Fruit fly (Drosophila melanogaster) whole organism, wandering third instar larva: Measurements from ENCODE around the gene SP1029.

Experiments used
- Abd-B ChIP-seq: fragments of >200 bp; optimal IDR thresholded peaks from 2 replicates; lab custom pipeline; 2017; ENCODE audit warnings: missing biosample characterization, missing genetic modification characterization
- CG32264 ChIP-seq: fragments of 200-800 bp; sonication (Bioruptor generic); optimal IDR thresholded peaks from 2 replicates; lab custom pipeline; 2016; ENCODE audit warnings: missing biosample characterization, missing genetic modification characterization
- CG9705 ChIP-seq: fragments of 200-800 bp; sonication (Bioruptor generic); optimal IDR thresholded peaks from 2 replicates; lab custom pipeline; 2018; ENCODE audit warnings: missing biosample characterization, mild to moderate bottlenecking, missing genetic modification characterization
- CrebA ChIP-seq: fragments of 200-800 bp; sonication (Bioruptor generic); optimal IDR thresholded peaks from 2 replicates; lab custom pipeline; 2016; ENCODE audit warnings: missing biosample characterization, mild to moderate bottlenecking, missing genetic modification characterization, borderline replicate concordance
- Dfd ChIP-seq: fragments of >200 bp; optimal IDR thresholded peaks from 2 replicates; lab custom pipeline; 2017; ENCODE audit warnings: missing biosample characterization, missing genetic modification characterization
- Dif ChIP-seq: fragments of 200-275, 200-300 bp; sonication (Bioruptor generic); optimal IDR thresholded peaks from 2 replicates; lab custom pipeline; 2018; ENCODE audit warnings: missing biosample characterization, missing genetic modification characterization; ENCODE audit not compliant: partially characterized antibody
- GATAd ChIP-seq: sonication (Bioruptor generic); optimal IDR thresholded peaks from 2 replicates; lab custom pipeline; 2016; ENCODE audit warnings: missing biosample characterization, missing genetic modification characterization
- HLH106 ChIP-seq: fragments of 200-800 bp; optimal IDR thresholded peaks from 3 replicates; lab custom pipeline; 2019; ENCODE audit warnings: missing biosample characterization, mild to moderate bottlenecking, missing genetic modification characterization, moderate library complexity
- Hnf4 ChIP-seq: fragments of 200-800 bp; sonication (Bioruptor generic); optimal IDR thresholded peaks from 2 replicates; lab custom pipeline; 2016; ENCODE audit warnings: missing biosample characterization, mild to moderate bottlenecking, missing genetic modification characterization
- Hr78 ChIP-seq: fragments of >200 bp; optimal IDR thresholded peaks from 2 replicates; lab custom pipeline; 2017; ENCODE audit warnings: missing biosample characterization, missing genetic modification characterization
- Hr83 ChIP-seq: fragments of 200-300 bp; sonication (Bioruptor generic); optimal IDR thresholded peaks from 2 replicates; lab custom pipeline; 2016; ENCODE audit warnings: missing biosample characterization, mild to moderate bottlenecking, missing genetic modification characterization, moderate library complexity; ENCODE audit not compliant: poor library complexity, severe bottlenecking
- Jra ChIP-seq: sonication (Bioruptor generic); optimal IDR thresholded peaks from 2 replicates; lab custom pipeline; 2016; ENCODE audit warnings: missing biosample characterization, missing genetic modification characterization
- Mio ChIP-seq: sonication (Bioruptor generic); optimal IDR thresholded peaks from 2 replicates; lab custom pipeline; 2016; ENCODE audit warnings: missing biosample characterization, missing genetic modification characterization
- Myc ChIP-seq: fragments of >200 bp; optimal IDR thresholded peaks from 2 replicates; lab custom pipeline; 2017
- N ChIP-seq: fragments of >200 bp; optimal IDR thresholded peaks from 2 replicates; lab custom pipeline; 2018; ENCODE audit warnings: missing biosample characterization, missing external identifiers, missing genetic modification characterization
- OdsH ChIP-seq: fragments of 200-800 bp; sonication (Bioruptor generic); optimal IDR thresholded peaks from 2 replicates; lab custom pipeline; 2016; ENCODE audit warnings: missing biosample characterization, mild to moderate bottlenecking, missing genetic modification characterization
- Rel ChIP-seq, 2 experiments: fragments of 200-800 bp; sonication (Bioruptor generic) in 1 of 2; optimal IDR thresholded peaks; 2 replicates in 1 of 2; 3 replicates in 1 of 2; lab custom pipeline; 2016 to 2019; ENCODE audit warnings: mild to moderate bottlenecking in 2 of 2, missing biosample characterization in 2 of 2, missing genetic modification characterization in 2 of 2, moderate library complexity in 1 of 2
- Sp1 ChIP-seq: fragments of 200-800 bp; sonication (Bioruptor generic); optimal IDR thresholded peaks from 3 replicates; lab custom pipeline; 2019; ENCODE audit warnings: missing biosample characterization, mild to moderate bottlenecking, missing genetic modification characterization, moderate library complexity
- Vsx2 ChIP-seq: fragments of 200-300, 225-300 bp; sonication (Bioruptor generic); optimal IDR thresholded peaks from 2 replicates; lab custom pipeline; 2018; ENCODE audit warnings: missing biosample characterization, missing genetic modification characterization; ENCODE audit not compliant: partially characterized antibody
- br ChIP-seq: fragments of 200-800 bp; sonication (Bioruptor generic); optimal IDR thresholded peaks from 2 replicates; lab custom pipeline; 2016; ENCODE audit warnings: missing biosample characterization, missing genetic modification characterization
- brk ChIP-seq: fragments of 200-800 bp; sonication (Bioruptor generic); optimal IDR thresholded peaks from 2 replicates; lab custom pipeline; 2016; ENCODE audit warnings: missing biosample characterization, mild to moderate bottlenecking, missing genetic modification characterization
- dl ChIP-seq, 2 experiments: fragments of 175-275, 200-275 bp in 1 of 2; fragments of 200-275 bp in 1 of 2; sonication (Bioruptor generic); optimal IDR thresholded peaks; lab custom pipeline; 2018; ENCODE audit warnings: mild to moderate bottlenecking in 2 of 2, missing biosample characterization in 2 of 2, missing genetic modification characterization in 2 of 2, moderate library complexity in 2 of 2; ENCODE audit not compliant: partially characterized antibody in 2 of 2, insufficient read depth in 1 of 2
- dmrt93B ChIP-seq: fragments of 200-800 bp; sonication (Bioruptor generic); optimal IDR thresholded peaks from 2 replicates; lab custom pipeline; 2018; ENCODE audit warnings: missing biosample characterization, mild to moderate bottlenecking, missing genetic modification characterization
- dsf ChIP-seq: sonication (Bioruptor generic); optimal IDR thresholded peaks from 2 replicates; lab custom pipeline; 2016; ENCODE audit warnings: missing biosample characterization, missing genetic modification characterization, borderline replicate concordance
- ey ChIP-seq: fragments of 200-800 bp; sonication (Bioruptor generic); optimal IDR thresholded peaks from 2 replicates; lab custom pipeline; 2016; ENCODE audit warnings: missing biosample characterization, missing genetic modification characterization
- foxo ChIP-seq, 2 experiments: fragments of 200-800 bp; sonication (Bioruptor generic); optimal IDR thresholded peaks; 2 replicates in 1 of 2; 3 replicates in 1 of 2; lab custom pipeline; 2016 to 2017; ENCODE audit warnings: missing biosample characterization in 2 of 2, missing genetic modification characterization in 2 of 2
- fru ChIP-seq: fragments of 200-800 bp; sonication (Bioruptor generic); optimal IDR thresholded peaks from 3 replicates; lab custom pipeline; 2016; ENCODE audit warnings: missing biosample characterization, mild to moderate bottlenecking, missing genetic modification characterization
- h ChIP-seq: fragments of 200-800 bp; sonication (Bioruptor generic); optimal IDR thresholded peaks from 3 replicates; lab custom pipeline; 2016; ENCODE audit warnings: missing biosample characterization, mild to moderate bottlenecking, missing genetic modification characterization
- jim ChIP-seq: fragments of 175-275, 200-325 bp; sonication (Bioruptor generic); optimal IDR thresholded peaks from 2 replicates; lab custom pipeline; 2016; ENCODE audit warnings: missing biosample characterization, mild to moderate bottlenecking, missing genetic modification characterization
- pan ChIP-seq: fragments of >200 bp; optimal IDR thresholded peaks from 2 replicates; lab custom pipeline; 2017
- psq ChIP-seq: fragments of 200-800 bp; sonication (Bioruptor generic); optimal IDR thresholded peaks from 3 replicates; lab custom pipeline; 2017; ENCODE audit warnings: missing biosample characterization, mild to moderate bottlenecking, missing genetic modification characterization, moderate library complexity
- rgr ChIP-seq: fragments of 200-800 bp; sonication (Bioruptor generic); optimal IDR thresholded peaks from 3 replicates; lab custom pipeline; 2016; ENCODE audit warnings: missing biosample characterization, mild to moderate bottlenecking, missing genetic modification characterization
- sage ChIP-seq: fragments of 200-800 bp; sonication (Bioruptor generic); optimal IDR thresholded peaks from 2 replicates; lab custom pipeline; 2016; ENCODE audit warnings: missing biosample characterization, mild to moderate bottlenecking, missing genetic modification characterization
- sv ChIP-seq: fragments of 200-800 bp; sonication (Bioruptor generic); optimal IDR thresholded peaks from 3 replicates; lab custom pipeline; 2016; ENCODE audit warnings: missing biosample characterization, missing genetic modification characterization
- tai ChIP-seq: sonication (Bioruptor generic); optimal IDR thresholded peaks from 2 replicates; lab custom pipeline; 2016; ENCODE audit warnings: missing biosample characterization, missing genetic modification characterization
- usp ChIP-seq: fragments of >200 bp; optimal IDR thresholded peaks from 2 replicates; lab custom pipeline; 2017; ENCODE audit warnings: missing biosample characterization, missing genetic modification characterization
- woc ChIP-seq: sonication (Bioruptor generic); optimal IDR thresholded peaks from 2 replicates; lab custom pipeline; 2016; ENCODE audit warnings: missing biosample characterization, mild to moderate bottlenecking, missing genetic modification characterization

The SP1029 gene

DNA sequence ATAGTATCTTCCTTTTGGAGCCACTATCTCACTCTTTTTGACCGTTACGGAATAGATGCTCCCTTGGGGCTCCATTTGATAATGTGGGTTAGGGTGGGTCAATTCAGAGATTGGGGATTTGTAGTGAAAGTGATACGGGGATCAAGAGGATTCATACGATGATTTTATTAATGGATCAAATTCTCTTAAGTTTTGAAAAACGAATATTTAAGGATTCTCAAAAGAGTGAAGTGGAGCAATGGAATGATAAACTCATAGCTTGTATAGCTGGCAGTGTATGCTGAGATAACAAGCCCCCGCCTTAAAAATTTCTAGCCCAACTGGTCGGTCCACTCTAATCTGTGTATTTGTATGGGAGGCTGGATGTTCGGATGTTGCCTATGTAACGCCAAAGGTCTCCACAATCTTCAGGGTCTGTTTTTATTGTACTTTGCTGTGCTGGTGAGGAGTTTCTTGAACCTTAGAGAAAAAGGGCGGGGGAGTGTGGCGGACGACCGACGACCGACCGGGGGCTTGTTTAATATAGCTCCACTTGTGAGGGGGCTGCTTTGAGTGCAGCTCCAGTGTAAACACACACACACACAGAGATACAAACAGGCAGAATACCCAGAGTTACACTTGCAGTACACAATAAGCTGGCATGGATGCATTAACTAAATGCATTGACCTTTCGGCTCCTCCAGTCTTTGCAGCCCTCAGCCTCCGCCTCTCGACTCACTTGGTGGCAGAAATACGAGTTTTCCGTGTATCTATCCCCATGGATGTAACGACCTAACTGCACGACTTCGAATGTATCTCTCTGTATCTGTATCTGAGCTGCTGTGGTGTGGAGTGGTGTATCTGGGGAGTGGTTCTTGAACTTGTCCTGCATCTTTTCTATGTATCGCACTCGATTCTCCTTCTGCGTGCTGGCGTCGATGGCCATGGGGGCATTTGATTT lies 30.7 kb upstream of the SP1029 start:
- TF ChIP-seq h (no peak), ey (GFP tag; lab: Kevin White, UChicago) (no peak), Jra (GFP tag; lab: Kevin White, UChicago) (no peak), OdsH (GFP tag; lab: Kevin White, UChicago) (no peak), psq (GFP tag; lab: Kevin White, UChicago) (no peak), Mio (GFP tag; lab: Kevin White, UChicago) (no peak), foxo (GFP tag; optimal IDR thresholded peaks at IDR 0.05; lab: Kevin White, UChicago) (no peak), jim (GFP tag; lab: Kevin White, UChicago) (no peak), Rel (GFP tag; optimal IDR thresholded peaks at IDR 0.05; lab: Kevin White, UChicago) (no peak), Rel (tag; optimal IDR thresholded peaks at IDR 0.05; lab: Kevin White, UChicago) (no peak), brk (GFP tag; lab: Kevin White, UChicago) (no peak), Hr78 (GFP tag; lab: Kevin White, UChicago) (no peak), Abd-B (no peak), fru (GFP tag; lab: Kevin White, UChicago) (no peak), dsf (GFP tag; lab: Kevin White, UChicago) (no peak), CG32264 (no peak), CG9705 (GFP tag; lab: Kevin White, UChicago) (no peak), rgr (GFP tag; lab: Kevin White, UChicago) (no peak), br (no peak), tai (GFP tag; lab: Kevin White, UChicago) (no peak)

DNA sequence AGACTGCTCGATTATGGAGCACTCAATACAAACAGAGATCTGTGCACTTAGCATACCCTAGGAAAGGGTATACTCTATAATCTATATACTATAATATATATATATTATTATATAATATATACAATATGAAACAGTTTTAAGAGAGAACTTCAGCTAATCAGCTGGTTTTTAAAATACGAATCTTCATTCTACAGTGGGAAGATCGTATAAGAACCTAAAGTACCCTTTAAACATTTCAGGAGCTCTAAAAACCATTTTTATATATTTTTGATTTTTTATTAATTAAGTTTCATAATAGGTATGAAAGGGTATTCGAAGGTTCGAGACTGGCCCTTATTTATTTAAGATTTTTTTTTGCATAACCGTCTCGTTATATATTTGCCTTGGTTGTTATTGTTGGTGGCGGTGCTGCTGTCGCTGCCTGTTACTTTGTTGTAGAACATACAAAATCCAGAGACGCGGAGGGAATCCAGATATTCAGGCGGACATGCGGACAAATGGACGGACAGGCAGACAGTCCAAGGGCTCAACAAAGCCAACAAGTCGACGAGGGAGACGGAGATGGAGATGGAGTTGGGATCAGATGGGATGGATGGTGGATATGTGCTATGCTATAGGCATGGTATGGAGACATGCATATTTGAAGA lies 29.4 kb upstream of the SP1029 start:
- TF ChIP-seq foxo (GFP tag; optimal IDR thresholded peaks at IDR 0.05; lab: Kevin White, UChicago) (peak in 1 of 2 experiments; percentile 37), pan (lab: Kevin White, UChicago) (no peak), Dif (GFP tag; lab: Kevin White, UChicago) (no peak), brk (GFP tag; lab: Kevin White, UChicago) (no peak), Mio (GFP tag; lab: Kevin White, UChicago) (no peak), fru (GFP tag; lab: Kevin White, UChicago) (peak; percentile 26), CrebA (no peak), sage (peak; percentile 28), HLH106 (tag; lab: Kevin White, UChicago) (peak; percentile 73), Dfd (GFP tag; lab: Kevin White, UChicago) (no peak), dmrt93B (GFP tag; lab: Kevin White, UChicago) (peak; percentile 58), psq (GFP tag; lab: Kevin White, UChicago) (peak; percentile 30), OdsH (GFP tag; lab: Kevin White, UChicago) (no peak), ey (GFP tag; lab: Kevin White, UChicago) (no peak), Hr83 (no peak)

DNA sequence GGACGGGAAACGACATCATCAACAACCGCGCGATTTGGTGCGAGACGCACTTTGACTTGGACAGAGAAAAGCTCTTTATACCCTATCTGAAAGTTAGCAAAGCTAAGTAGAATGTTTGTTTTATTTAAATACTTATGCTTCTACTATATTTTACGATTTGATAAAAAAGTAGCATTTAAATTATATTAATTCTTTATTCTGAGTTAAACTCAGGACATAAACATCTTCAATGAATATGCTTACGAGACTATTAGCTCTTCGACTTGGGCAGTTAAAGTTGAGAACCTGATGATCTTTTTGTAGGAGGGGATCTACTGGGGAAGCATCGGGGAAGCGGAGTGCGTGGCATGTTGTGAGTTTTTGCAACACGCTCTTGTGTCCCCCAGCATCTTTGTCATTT lies 27.5 kb upstream of the SP1029 start:
- TF ChIP-seq Dfd (GFP tag; lab: Kevin White, UChicago) (no peak), sage (no peak), dl (GFP tag; optimal IDR thresholded peaks at IDR 0.05; lab: Kevin White, UChicago; ENCODE audit: insufficient read depth in 1 of 2, partially characterized antibody in 2 of 2) (no peak), Dif (GFP tag; lab: Kevin White, UChicago) (no peak), usp (GFP tag; lab: Kevin White, UChicago) (no peak), Abd-B (no peak), Hnf4 (peak; percentile 31), ey (GFP tag; lab: Kevin White, UChicago) (peak; percentile 71), rgr (GFP tag; lab: Kevin White, UChicago) (peak; percentile 51), woc (GFP tag; lab: Kevin White, UChicago) (peak; percentile 67), h (peak; percentile 70), sv (GFP tag; lab: Kevin White, UChicago) (no peak), dmrt93B (GFP tag; lab: Kevin White, UChicago) (peak; percentile 16), CrebA (peak; percentile 24), foxo (GFP tag; optimal IDR thresholded peaks at IDR 0.05; lab: Kevin White, UChicago) (peak in 1 of 2 experiments; percentile 68), pan (lab: Kevin White, UChicago) (no peak), Hr78 (GFP tag; lab: Kevin White, UChicago) (no peak), fru (GFP tag; lab: Kevin White, UChicago) (peak; percentile 72), Rel (GFP tag; optimal IDR thresholded peaks at IDR 0.05; lab: Kevin White, UChicago) (no peak), Rel (tag; optimal IDR thresholded peaks at IDR 0.05; lab: Kevin White, UChicago) (no peak), OdsH (GFP tag; lab: Kevin White, UChicago) (peak; percentile 75), Sp1 (GFP tag; lab: Kevin White, UChicago) (peak; percentile 22), Mio (GFP tag; lab: Kevin White, UChicago) (no peak), dsf (GFP tag; lab: Kevin White, UChicago) (no peak), Hr83 (no peak), N (GFP tag; lab: Kevin White, UChicago) (no peak), Jra (GFP tag; lab: Kevin White, UChicago) (no peak), psq (GFP tag; lab: Kevin White, UChicago) (peak; percentile 58), CG9705 (GFP tag; lab: Kevin White, UChicago) (no peak), Vsx2 (GFP tag; lab: Kevin White, UChicago) (no peak), tai (GFP tag; lab: Kevin White, UChicago) (no peak), GATAd (GFP tag; lab: Kevin White, UChicago) (no peak), Myc (lab: Kevin White, UChicago) (no peak), CG32264 (no peak), brk (GFP tag; lab: Kevin White, UChicago) (peak; percentile 47), jim (GFP tag; lab: Kevin White, UChicago) (no peak)
